Worm (Caenorhabditis elegans): ENCODE results near the gene dhs-29.

Gene dhs-29

ce11 chrX:7614466-7614865, 50.3 kb downstream of the dhs-29 start:
- no peak for TF ChIP-seq nhr-23 (tag; optimal IDR thresholded peaks at IDR 0.05)
- no peak for TF ChIP-seq nhr-237 (tag; optimal IDR thresholded peaks at IDR 0.05)
- no peak for TF ChIP-seq ztf-4 (tag; optimal IDR thresholded peaks at IDR 0.05)
- no peak for TF ChIP-seq nhr-11 (tag; optimal IDR thresholded peaks at IDR 0.05)
- TF ChIP-seq ZK546.5 (tag; optimal IDR thresholded peaks at IDR 0.05) = no peak
- TF ChIP-seq R02D3.7 (tag; optimal IDR thresholded peaks at IDR 0.05) = no peak
- no peak for TF ChIP-seq nhr-77 (tag; optimal IDR thresholded peaks at IDR 0.05)
- no peak for TF ChIP-seq nhr-67 (tag; optimal IDR thresholded peaks at IDR 0.05)
- no peak for TF ChIP-seq snpc-4 (tag; optimal IDR thresholded peaks at IDR 0.05)
- no peak for TF ChIP-seq nhr-12 (tag; optimal IDR thresholded peaks at IDR 0.05)
- no peak for TF ChIP-seq lin-15B (tag; optimal IDR thresholded peaks at IDR 0.05)
- TF ChIP-seq zag-1 (tag; optimal IDR thresholded peaks at IDR 0.05) = no peak
- no peak for TF ChIP-seq unc-62 (GFP tag; optimal IDR thresholded peaks at IDR 0.05)
- TF ChIP-seq ztf-11 (tag; optimal IDR thresholded peaks at IDR 0.05) = no peak
- TF ChIP-seq nhr-76 (tag; optimal IDR thresholded peaks at IDR 0.05) = no peak
